Worm (Caenorhabditis elegans): ENCODE measurements around the gene C14C6.5.

C14C6.5 gene

ce11 chrV:568105-568504, 31.7 kb downstream of the C14C6.5 start, which contains the start of gene sri-72:
Gene sri-72 (minus strand): TSS chrV:568205.
- no peak for TF ChIP-seq somi-1 (GFP tag; optimal IDR thresholded peaks at IDR 0.05)
- no peak for TF ChIP-seq F33H1.4 (GFP tag; IDR thresholded peaks at IDR 0.05)
- TF ChIP-seq die-1 (tag; optimal IDR thresholded peaks at IDR 0.05): no peak
- TF ChIP-seq lir-1 (GFP tag; conservative IDR thresholded peaks at IDR 0.05): no peak
- no peak for TF ChIP-seq sptf-2 (GFP tag; optimal IDR thresholded peaks at IDR 0.05)
- TF ChIP-seq nhr-80 (tag; optimal IDR thresholded peaks at IDR 0.05): no peak
- TF ChIP-seq attf-3 (GFP tag; conservative IDR thresholded peaks at IDR 0.05): no peak
- no peak for TF ChIP-seq nfya-1 (tag; optimal IDR thresholded peaks at IDR 0.05; ENCODE audit: borderline replicate concordance, insufficient read depth)
- no peak for TF ChIP-seq F57A8.1 (GFP tag; optimal IDR thresholded peaks at IDR 0.05)
- no peak for TF ChIP-seq cebp-1 (GFP tag; IDR thresholded peaks at IDR 0.05)
- TF ChIP-seq cebp-1 (tag; optimal IDR thresholded peaks at IDR 0.05): no peak

ce11 chrV:574639-575038, 38.2 kb downstream of the C14C6.5 start, which contains the start of gene C14C6.13:
Gene C14C6.13 (minus strand): TSS chrV:574739.
- TF ChIP-seq ztf-18 (tag; optimal IDR thresholded peaks at IDR 0.05) (no peak), sptf-2 (GFP tag; optimal IDR thresholded peaks at IDR 0.05) (no peak), him-1 (tag; optimal IDR thresholded peaks at IDR 0.05) (no peak)

ce11 chrV:576070-576469, 39.6 kb downstream of the C14C6.5 start, which contains the start of gene K06H6.5:
Gene K06H6.5 (plus strand): TSS chrV:576370.
- TF ChIP-seq ceh-58 (GFP tag; IDR thresholded peaks at IDR 0.05): no peak
- no peak for TF ChIP-seq unc-130 (GFP tag; optimal IDR thresholded peaks at IDR 0.05)
- no peak for TF ChIP-seq let-607 (tag; optimal IDR thresholded peaks at IDR 0.05)
- TF ChIP-seq lir-1 (GFP tag; conservative IDR thresholded peaks at IDR 0.05): no peak
- TF ChIP-seq F55B11.4 (tag; optimal IDR thresholded peaks at IDR 0.05; ENCODE audit: borderline replicate concordance, insufficient read depth): no peak
- TF ChIP-seq ceh-40 (GFP tag; IDR thresholded peaks at IDR 0.05): no peak
- no peak for TF ChIP-seq chd-7 (tag; optimal IDR thresholded peaks at IDR 0.05)
- TF ChIP-seq B0035.1 (tag; optimal IDR thresholded peaks at IDR 0.05): no peak

DNA sequence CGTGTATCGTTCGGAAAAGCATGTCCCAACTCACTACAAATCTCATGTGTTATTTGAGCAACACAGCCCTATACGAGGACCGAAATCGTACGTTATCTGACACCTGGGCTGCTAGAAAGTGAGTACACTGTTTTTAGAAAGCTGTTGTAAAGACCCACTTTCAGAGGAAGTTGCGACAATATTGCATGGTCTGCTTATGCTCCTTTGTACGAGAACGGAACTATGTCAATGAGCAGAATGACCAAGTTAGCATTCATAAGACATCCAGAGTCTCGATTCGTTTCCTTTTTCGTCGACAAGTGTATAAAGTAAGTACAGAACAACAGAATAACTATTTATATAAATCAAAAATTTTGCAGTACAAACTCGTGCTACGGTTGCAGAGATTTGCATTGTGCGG, 40.5 kb downstream of the C14C6.5 start:
- no peak for TF ChIP-seq pbrm-1 (GFP tag; IDR thresholded peaks at IDR 0.05)
- TF ChIP-seq unc-130 (GFP tag; optimal IDR thresholded peaks at IDR 0.05): no peak
- no peak for TF ChIP-seq ekl-4 (GFP tag; IDR thresholded peaks at IDR 0.05)
- no peak for TF ChIP-seq sptf-2 (GFP tag; optimal IDR thresholded peaks at IDR 0.05)
- TF ChIP-seq attf-6 (GFP tag; IDR thresholded peaks at IDR 0.05): no peak
- no peak for TF ChIP-seq ceh-27 (GFP tag; optimal IDR thresholded peaks at IDR 0.05)
- no peak for TF ChIP-seq Y67H2A.10 (GFP tag; conservative IDR thresholded peaks at IDR 0.05)
- TF ChIP-seq F22D6.2 (tag; optimal IDR thresholded peaks at IDR 0.05): no peak
- TF ChIP-seq ceh-100 (GFP tag; IDR thresholded peaks at IDR 0.05): no peak
- no peak for TF ChIP-seq ceh-79 (tag; optimal IDR thresholded peaks at IDR 0.05)

ce11 chrV:578977-579376, 42.5 kb downstream of the C14C6.5 start, which contains the start of gene K06H6.4:
Gene K06H6.4 (plus strand): TSS chrV:579277.
- TF ChIP-seq F10E7.11 (tag; optimal IDR thresholded peaks at IDR 0.05): no peak
- no peak for TF ChIP-seq pha-4 (tag; optimal IDR thresholded peaks at IDR 0.05)
- TF ChIP-seq ztf-28 (GFP tag; IDR thresholded peaks at IDR 0.05): no peak
- TF ChIP-seq F57A8.1 (GFP tag; optimal IDR thresholded peaks at IDR 0.05): no peak
- no peak for TF ChIP-seq B0019.2 (GFP tag; conservative IDR thresholded peaks at IDR 0.05)
- no peak for TF ChIP-seq lin-26 (GFP tag; IDR thresholded peaks at IDR 0.05)
- no peak for TF ChIP-seq hsf-1 (GFP tag; IDR thresholded peaks at IDR 0.05)
- TF ChIP-seq ekl-4 (GFP tag; IDR thresholded peaks at IDR 0.05): no peak
- no peak for TF ChIP-seq zfh-2 (GFP tag; conservative IDR thresholded peaks at IDR 0.05)
- TF ChIP-seq lag-1 (GFP tag; IDR thresholded peaks at IDR 0.05): no peak
- TF ChIP-seq dox-1 (GFP tag; IDR thresholded peaks at IDR 0.05): no peak
- no peak for TF ChIP-seq mcd-1 (GFP tag; IDR thresholded peaks at IDR 0.05)
